Worm (Caenorhabditis elegans) whole organism, L4 larva: ENCODE data around the gene W06D11.2.

Experiments used
- F37D6.2 ChIP-seq: sonication (generic microtip); optimal IDR thresholded peaks from 2 replicates; lab custom pipeline; 2016; ENCODE audit warnings: mild to moderate bottlenecking, missing genetic modification characterization, missing compliant biosample characterization
- fos-1 ChIP-seq: fragments of 150-350 bp; optimal IDR thresholded peaks from 2 replicates; lab custom pipeline; 2014; ENCODE audit warnings: missing biosample characterization, missing genetic modification characterization
- hif-1 ChIP-seq, 2 experiments: sonication (generic microtip); optimal IDR thresholded peaks; 2 replicates each; lab custom pipeline; 2016 to 2017; ENCODE audit warnings: missing compliant biosample characterization in 2 of 2, missing genetic modification characterization in 2 of 2, missing genetic modification reagents in 2 of 2, missing genotype in 2 of 2, mild to moderate bottlenecking in 1 of 2
- lin-38 ChIP-seq: fragments of 200-800 bp; sonication (Bioruptor generic); IDR thresholded peaks from 2 replicates; pipeline ENCODE4 v1.3.6; 2022; ENCODE audit warnings: missing genetic modification reagents, missing genetic modification characterization, missing compliant biosample characterization
- nhr-76 ChIP-seq: fragments of 150-350 bp; optimal IDR thresholded peaks from 2 replicates; lab custom pipeline; 2014; ENCODE audit warnings: missing biosample characterization, missing genetic modification characterization
- tra-1 ChIP-seq: fragments of 200-800 bp; sonication (Bioruptor generic); IDR thresholded peaks from 2 replicates; pipeline ENCODE4 v1.3.6; 2022; ENCODE audit warnings: missing genetic modification reagents, missing genetic modification characterization, missing compliant biosample characterization
- unc-39 ChIP-seq: sonication (generic microtip); optimal IDR thresholded peaks from 2 replicates; lab custom pipeline; 2017; ENCODE audit warnings: missing biosample characterization, missing genetic modification characterization
- vab-7 ChIP-seq: fragments of 200-800 bp; sonication (Bioruptor generic); IDR thresholded peaks from 2 replicates; pipeline ENCODE4 v1.3.6; 2022; ENCODE audit warnings: missing genetic modification reagents, missing genetic modification characterization, missing compliant biosample characterization
- zip-11 ChIP-seq: fragments of 200-800 bp; sonication (Bioruptor generic); IDR thresholded peaks from 2 replicates; pipeline ENCODE4 v1.3.6; 2022; ENCODE audit warnings: missing genetic modification characterization, missing compliant biosample characterization
- ztf-11 ChIP-seq: fragments of 150-350 bp; optimal IDR thresholded peaks from 2 replicates; lab custom pipeline; 2014; ENCODE audit warnings: missing biosample characterization, missing genetic modification characterization

- no peak for TF ChIP-seq hif-1 (tag; optimal IDR thresholded peaks at IDR 0.05; lab: Kevin White, UChicago)
- no peak for TF ChIP-seq tra-1 (GFP tag; lab: Robert Waterston, UW)
- no peak for TF ChIP-seq fos-1 (tag; lab: Kevin White, UChicago)
- TF ChIP-seq nhr-76 (tag; lab: Kevin White, UChicago) = no peak
- no peak for TF ChIP-seq vab-7
- TF ChIP-seq lin-38 (GFP tag; lab: Robert Waterston, UW) = no peak
- no peak for TF ChIP-seq zip-11 (GFP tag; lab: Robert Waterston, UW)
- TF ChIP-seq F37D6.2 = no peak
- TF ChIP-seq unc-39 (tag; lab: Kevin White, UChicago) = no peak
- no peak for TF ChIP-seq ztf-11 (tag; lab: Kevin White, UChicago)
Measured at ce11 chrX:12317560-12317959, 21.0 kb upstream of the W06D11.2 start.
